Fruit fly (Drosophila melanogaster) whole organism, embryonic: ENCODE data around the gene Tps1.

Experiments
- ATbp ChIP-seq: fragments of 200-800 bp; sonication (Bioruptor generic); optimal IDR thresholded peaks from 2 replicates; lab custom pipeline; 2017; ENCODE audit warnings: missing biosample characterization, mild to moderate bottlenecking, missing genetic modification characterization, missing genetic modification reagents
- Ada2b ChIP-seq: fragments of 200-800 bp; sonication (Bioruptor generic); IDR thresholded peaks from 2 replicates; pipeline ENCODE4 v1.3.6; 2022; ENCODE audit warnings: missing biosample characterization, missing genetic modification characterization
- CG10979 ChIP-seq: fragments of 200-800 bp; sonication (Bioruptor generic); optimal IDR thresholded peaks from 2 replicates; lab custom pipeline; 2018; ENCODE audit warnings: missing biosample characterization, mild to moderate bottlenecking, missing genetic modification characterization, moderate library complexity
- CG11398 ChIP-seq: fragments of 200-800 bp; sonication (Bioruptor generic); optimal IDR thresholded peaks from 2 replicates; lab custom pipeline; 2016; ENCODE audit warnings: missing biosample characterization, missing genetic modification characterization
- CG12659 ChIP-seq: fragments of 200-800 bp; sonication (Bioruptor generic); optimal IDR thresholded peaks from 3 replicates; lab custom pipeline; 2017; ENCODE audit warnings: mild to moderate bottlenecking, missing biosample characterization, missing genetic modification reagents, missing genetic modification characterization
- CG14710 ChIP-seq: fragments of 200-800 bp; sonication (Bioruptor generic); optimal IDR thresholded peaks from 3 replicates; lab custom pipeline; 2019; ENCODE audit warnings: missing biosample characterization, mild to moderate bottlenecking, missing genetic modification characterization, moderate library complexity
- CG14965 ChIP-seq: fragments of 200-800 bp; sonication (Bioruptor generic); optimal IDR thresholded peaks from 2 replicates; lab custom pipeline; 2016; ENCODE audit warnings: missing biosample characterization, missing genetic modification characterization, borderline replicate concordance
- CG17186 ChIP-seq: fragments of 200-800 bp; sonication (Bioruptor generic); optimal IDR thresholded peaks from 3 replicates; lab custom pipeline; 2017; ENCODE audit warnings: missing biosample characterization, missing genetic modification reagents, missing genetic modification characterization
- CG17802 ChIP-seq: fragments of 200-800 bp; sonication (Bioruptor generic); optimal IDR thresholded peaks from 2 replicates; lab custom pipeline; 2018; ENCODE audit warnings: missing biosample characterization, mild to moderate bottlenecking, missing genetic modification characterization, moderate library complexity
- CG1792 ChIP-seq: fragments of 200-800 bp; sonication (Bioruptor generic); optimal IDR thresholded peaks from 2 replicates; lab custom pipeline; 2016; ENCODE audit warnings: missing biosample characterization, missing genetic modification characterization
- CG18262 ChIP-seq: fragments of 200-800 bp; optimal IDR thresholded peaks from 3 replicates; lab custom pipeline; 2019; ENCODE audit warnings: missing biosample characterization, mild to moderate bottlenecking, missing genetic modification characterization, moderate library complexity
- CG33557 ChIP-seq: fragments of 200-800 bp; sonication (Bioruptor generic); optimal IDR thresholded peaks from 2 replicates; lab custom pipeline; 2019; ENCODE audit warnings: missing biosample characterization, mild to moderate bottlenecking, missing genetic modification characterization, moderate library complexity
- CG4328 ChIP-seq: fragments of 200-800 bp; sonication (Bioruptor generic); optimal IDR thresholded peaks from 3 replicates; lab custom pipeline; 2017; ENCODE audit warnings: missing biosample characterization, missing genetic modification reagents, missing genetic modification characterization
- CG4360 ChIP-seq: fragments of 200-800 bp; sonication (Bioruptor generic); IDR thresholded peaks from 2 replicates; pipeline ENCODE4 v1.3.6; 2022; ENCODE audit warnings: missing biosample characterization, missing genetic modification characterization
- CG4820 ChIP-seq: fragments of 200-800 bp; sonication (Bioruptor generic); optimal IDR thresholded peaks from 3 replicates; lab custom pipeline; 2016; ENCODE audit warnings: missing biosample characterization, missing genetic modification characterization
- Chrac-16 ChIP-seq: fragments of 200-800 bp; sonication (Bioruptor generic); optimal IDR thresholded peaks from 3 replicates; lab custom pipeline; 2016; ENCODE audit warnings: missing biosample characterization, missing genetic modification characterization
- Drgx ChIP-seq: fragments of 200-800 bp; sonication (Bioruptor generic); IDR thresholded peaks from 2 replicates; pipeline ENCODE4 v1.3.6; 2022; ENCODE audit warnings: missing biosample characterization, missing genetic modification characterization
- Gug ChIP-seq: fragments of 200-800 bp; sonication (Bioruptor generic); IDR thresholded peaks from 4 replicates; pipeline ENCODE4 v1.3.6; 2022; ENCODE audit warnings: missing biosample characterization, missing genetic modification characterization
- HLH4C ChIP-seq: fragments of 200-800 bp; sonication (Bioruptor generic); IDR thresholded peaks from 3 replicates; pipeline ENCODE4 v1.3.6; 2022; ENCODE audit warnings: missing biosample characterization, missing genetic modification characterization; ENCODE audit not compliant: partially characterized antibody
- HmgZ ChIP-seq: fragments of 200-800 bp; sonication (Bioruptor generic); optimal IDR thresholded peaks from 2 replicates; lab custom pipeline; 2018; ENCODE audit warnings: missing biosample characterization, mild to moderate bottlenecking, missing genetic modification characterization
- Hr39 ChIP-seq: fragments of >200 bp; optimal IDR thresholded peaks from 2 replicates; lab custom pipeline; 2017
- Med ChIP-seq: fragments of 200-800 bp; sonication (Bioruptor generic); peaks from one replicate; lab custom pipeline; 2016; ENCODE audit warnings: missing biosample characterization, missing genetic modification characterization, mild to moderate bottlenecking, inconsistent platforms, moderate library complexity
- NfI ChIP-seq: fragments of 200-800 bp; sonication (Bioruptor generic); optimal IDR thresholded peaks from 3 replicates; lab custom pipeline; 2018; ENCODE audit warnings: missing biosample characterization, mild to moderate bottlenecking, missing genetic modification characterization, moderate library complexity
- Ptx1 ChIP-seq: fragments of 200-800 bp; sonication (Bioruptor generic); IDR thresholded peaks from 2 replicates; pipeline ENCODE4 v1.3.6; 2022; ENCODE audit warnings: missing biosample characterization, missing genetic modification characterization
- Spps ChIP-seq: fragments of 200-800 bp; sonication (Bioruptor generic); optimal IDR thresholded peaks from 2 replicates; lab custom pipeline; 2018; ENCODE audit warnings: missing biosample characterization, mild to moderate bottlenecking, missing genetic modification characterization
- Stat92E ChIP-seq, 3 experiments: fragments of >200 bp in 2 of 3; fragments of 200-800 bp in 1 of 3; sonication (Bioruptor generic) in 1 of 3; optimal IDR thresholded peaks; 2 replicates each; lab custom pipeline; 2017 to 2019; ENCODE audit warnings: missing biosample characterization in 3 of 3, missing genetic modification characterization in 3 of 3, mild to moderate bottlenecking in 1 of 3, moderate library complexity in 1 of 3
- Xbp1 ChIP-seq: fragments of 200-800 bp; sonication (Bioruptor generic); optimal IDR thresholded peaks from 3 replicates; lab custom pipeline; 2016; ENCODE audit warnings: missing biosample characterization, mild to moderate bottlenecking, missing genetic modification characterization
- abd-A ChIP-seq: fragments of 200-800 bp; sonication (Bioruptor generic); optimal IDR thresholded peaks from 3 replicates; lab custom pipeline; 2019; ENCODE audit warnings: missing biosample characterization, mild to moderate bottlenecking, missing genetic modification characterization, moderate library complexity
- aop ChIP-seq: fragments of 200-800 bp; sonication (Bioruptor generic); IDR thresholded peaks from 2 replicates; pipeline ENCODE4 v1.3.6; 2022; ENCODE audit warnings: missing biosample characterization, missing genetic modification characterization
- az2 ChIP-seq: fragments of 200-800 bp; sonication (Bioruptor generic); optimal IDR thresholded peaks from 3 replicates; lab custom pipeline; 2016; ENCODE audit warnings: missing biosample characterization, missing genetic modification characterization
- bcd ChIP-seq: fragments of 200-800 bp; sonication (Bioruptor generic); optimal IDR thresholded peaks from 2 replicates; lab custom pipeline; 2017; ENCODE audit warnings: missing biosample characterization, mild to moderate bottlenecking, missing genetic modification characterization
- corto ChIP-seq: fragments of 200-800 bp; sonication (Bioruptor generic); optimal IDR thresholded peaks from 2 replicates; lab custom pipeline; 2016; ENCODE audit warnings: missing biosample characterization, mild to moderate bottlenecking, missing genetic modification characterization, moderate library complexity
- crp ChIP-seq, 2 experiments: fragments of 200-800 bp; sonication (Bioruptor generic); optimal IDR thresholded peaks; 2 replicates in 1 of 2; 3 replicates in 1 of 2; lab custom pipeline; 2017; ENCODE audit warnings: missing biosample characterization in 2 of 2, missing genetic modification characterization in 2 of 2, mild to moderate bottlenecking in 1 of 2, moderate library complexity in 1 of 2
- dmrt11E ChIP-seq: fragments of 200-800 bp; sonication (Bioruptor generic); optimal IDR thresholded peaks from 3 replicates; lab custom pipeline; 2018; ENCODE audit warnings: missing biosample characterization, mild to moderate bottlenecking, missing genetic modification characterization, moderate library complexity
- emc ChIP-seq: fragments of 200-800 bp; sonication (Bioruptor generic); optimal IDR thresholded peaks from 2 replicates; lab custom pipeline; 2016; ENCODE audit warnings: missing biosample characterization, missing genetic modification characterization
- eve ChIP-seq, 2 experiments: fragments of >200 bp; optimal IDR thresholded peaks; 2 replicates each; lab custom pipeline; 2017; ENCODE audit warnings: missing biosample characterization in 2 of 2, missing genetic modification characterization in 2 of 2
- gcm ChIP-seq: fragments of 200-800 bp; sonication (Bioruptor generic); optimal IDR thresholded peaks from 2 replicates; lab custom pipeline; 2019; ENCODE audit warnings: missing biosample characterization, mild to moderate bottlenecking, missing genetic modification characterization, moderate library complexity
- gfzf ChIP-seq: fragments of 200-800 bp; sonication (Bioruptor generic); optimal IDR thresholded peaks from 2 replicates; lab custom pipeline; 2016; ENCODE audit warnings: missing biosample characterization, mild to moderate bottlenecking, missing genetic modification characterization, moderate library complexity
- grau ChIP-seq: fragments of 200-800 bp; optimal IDR thresholded peaks from 3 replicates; lab custom pipeline; 2019; ENCODE audit warnings: missing biosample characterization, mild to moderate bottlenecking, missing genetic modification characterization, moderate library complexity
- grn ChIP-seq: fragments of 200-800 bp; sonication (Bioruptor generic); optimal IDR thresholded peaks from 3 replicates; lab custom pipeline; 2017; ENCODE audit warnings: missing biosample characterization, missing genetic modification characterization
- luna ChIP-seq: fragments of 200-800 bp; sonication (Bioruptor generic); optimal IDR thresholded peaks from 2 replicates; lab custom pipeline; 2016; ENCODE audit warnings: missing biosample characterization, missing genetic modification characterization
- nerfin-2 ChIP-seq: fragments of 200-800 bp; sonication (Bioruptor generic); IDR thresholded peaks from 2 replicates; pipeline ENCODE4 v1.3.6; 2022; ENCODE audit warnings: missing biosample characterization, missing genetic modification characterization; ENCODE audit not compliant: partially characterized antibody
- org-1 ChIP-seq: fragments of 200-800 bp; sonication (Bioruptor generic); optimal IDR thresholded peaks from 2 replicates; lab custom pipeline; 2017; ENCODE audit warnings: missing biosample characterization, missing genetic modification characterization
- pros ChIP-seq: fragments of 200-800 bp; sonication (Bioruptor generic); optimal IDR thresholded peaks from 3 replicates; lab custom pipeline; 2019; ENCODE audit warnings: missing biosample characterization, mild to moderate bottlenecking, missing genetic modification characterization, moderate library complexity
- sima ChIP-seq: fragments of 200-800 bp; sonication (Bioruptor generic); optimal IDR thresholded peaks from 2 replicates; lab custom pipeline; 2016; ENCODE audit warnings: missing biosample characterization, missing genetic modification characterization
- sna ChIP-seq: fragments of 200-800 bp; sonication (Bioruptor generic); IDR thresholded peaks from 2 replicates; pipeline ENCODE4 v1.3.6; 2022; ENCODE audit warnings: missing biosample characterization, missing genetic modification characterization; ENCODE audit not compliant: partially characterized antibody
- wor ChIP-seq: fragments of 200-800 bp; sonication (Bioruptor generic); IDR thresholded peaks from 2 replicates; pipeline ENCODE4 v1.3.6; 2022; ENCODE audit warnings: missing biosample characterization, missing genetic modification characterization
- yki ChIP-seq: fragments of >200 bp; optimal IDR thresholded peaks from 3 replicates; lab custom pipeline; 2018

The Tps1 gene

dm6 chr2L:4348545-4348944, 39.6 kb upstream of the Tps1 start (continued):
- TF ChIP-seq NfI (GFP tag; lab: Kevin White, UChicago) (no peak), CG10979 (peak; percentile 38), az2 (GFP tag; lab: Kevin White, UChicago) (peak; percentile 11), CG4820 (GFP tag; lab: Kevin White, UChicago) (peak; percentile 4), corto (no peak), dmrt11E (tag; lab: Kevin White, UChicago) (peak; percentile 62), Hr39 (no peak), CG18262 (tag; lab: Kevin White, UChicago) (peak; percentile 11), grau (peak; percentile 2), nerfin-2 (no peak)

dm6 chr2L:4349677-4350076, 38.5 kb upstream of the Tps1 start:
- TF ChIP-seq grn (GFP tag; lab: Kevin White, UChicago) (peak; percentile 10), pros (GFP tag; lab: Kevin White, UChicago) (peak; percentile 86), CG4360 (no peak), Stat92E (GFP tag; optimal IDR thresholded peaks at IDR 0.05; lab: Kevin White, UChicago) (peak in 1 of 3 experiments; percentile 55)

- peak; percentile 18; the same call in 1 of the 4 replicates for TF ChIP-seq Gug (GFP tag; lab: Robert Waterston, UW)
- TF ChIP-seq gfzf, result no peak
- peak; percentile 52 for TF ChIP-seq Xbp1 (GFP tag; lab: Kevin White, UChicago)
- TF ChIP-seq CG14710 (tag; lab: Kevin White, UChicago), result peak; percentile 89
- TF ChIP-seq gcm (GFP tag; lab: Kevin White, UChicago), result peak; percentile 86
- peak; percentile 73 for TF ChIP-seq Chrac-16
- TF ChIP-seq sna (GFP tag; lab: Robert Waterston, UW), result no peak
- TF ChIP-seq Ada2b (GFP tag; lab: Robert Waterston, UW), result no peak
- TF ChIP-seq ATbp, result no peak
- no peak for TF ChIP-seq CG4328
- TF ChIP-seq CG1792 (GFP tag; lab: Kevin White, UChicago), result no peak
- no peak for TF ChIP-seq aop
- peak; percentile 59 for TF ChIP-seq CG11398
- TF ChIP-seq CG17802 (tag; lab: Kevin White, UChicago), result peak; percentile 14
- no peak for TF ChIP-seq emc (GFP tag; lab: Kevin White, UChicago)
- TF ChIP-seq CG33557 (GFP tag; lab: Kevin White, UChicago), result peak; percentile 90
- TF ChIP-seq luna (GFP tag; lab: Kevin White, UChicago), result no peak
- TF ChIP-seq HmgZ, result no peak
- peak; percentile 44; the same call in 1 of the 2 replicates for TF ChIP-seq Ptx1
- TF ChIP-seq Drgx (GFP tag; lab: Robert Waterston, UW), result no peak
- TF ChIP-seq abd-A, result no peak
- no peak for TF ChIP-seq HLH4C (GFP tag; lab: Robert Waterston, UW)
- peak; percentile 43 for TF ChIP-seq bcd
- no peak for TF ChIP-seq eve (GFP tag; optimal IDR thresholded peaks at IDR 0.05; lab: Kevin White, UChicago)
- TF ChIP-seq crp (GFP tag; optimal IDR thresholded peaks at IDR 0.05; lab: Kevin White, UChicago), result no peak
- TF ChIP-seq Med (GFP tag; lab: Kevin White, UChicago), result peak; percentile 85
- TF ChIP-seq Spps (tag; lab: Kevin White, UChicago), result peak; percentile 68
- no peak for TF ChIP-seq yki
- TF ChIP-seq CG17186 (GFP tag; lab: Kevin White, UChicago), result no peak
- no peak for TF ChIP-seq wor (GFP tag; lab: Robert Waterston, UW)
- no peak for TF ChIP-seq sima (GFP tag; lab: Kevin White, UChicago)
- peak; percentile 60 for TF ChIP-seq org-1 (GFP tag; lab: Kevin White, UChicago)
- TF ChIP-seq CG12659 (GFP tag; lab: Kevin White, UChicago), result no peak
- TF ChIP-seq CG14965 (GFP tag; lab: Kevin White, UChicago), result peak; percentile 42
Measured at dm6 chr2L:4350683-4351324, 37.3 kb upstream of the Tps1 start.
